Worm (Caenorhabditis elegans) whole organism, L4 larva: ENCODE results near the gene srm-4.

ENCODE experiments used
- F10B5.3 ChIP-seq: sonication (generic microtip); optimal IDR thresholded peaks from 2 replicates; lab custom pipeline; 2016; ENCODE audit warnings: mild to moderate bottlenecking, missing genetic modification characterization, missing compliant biosample characterization
- F26F4.8 ChIP-seq: fragments of 200-800 bp; sonication (Bioruptor generic); conservative IDR thresholded peaks from 2 replicates; pipeline ENCODE4 v1.3.6; 2022; ENCODE audit warnings: missing genetic modification characterization, missing compliant biosample characterization
- F37D6.2 ChIP-seq: sonication (generic microtip); optimal IDR thresholded peaks from 2 replicates; lab custom pipeline; 2016; ENCODE audit warnings: mild to moderate bottlenecking, missing genetic modification characterization, missing compliant biosample characterization
- F49E8.2 ChIP-seq: sonication (generic microtip); optimal IDR thresholded peaks from 2 replicates; lab custom pipeline; 2016; ENCODE audit warnings: missing compliant biosample characterization, mild to moderate bottlenecking, missing genetic modification characterization, borderline replicate concordance
- T26A8.4 ChIP-seq: fragments of 200-800 bp; sonication (Bioruptor generic); IDR thresholded peaks from 2 replicates; pipeline ENCODE4 v1.3.6; 2022; ENCODE audit warnings: missing genetic modification characterization, missing compliant biosample characterization
- Y105C5A.15 ChIP-seq: fragments of 200-800 bp; sonication (Bioruptor generic); IDR thresholded peaks from 2 replicates; pipeline ENCODE4 v1.3.6; 2022; ENCODE audit warnings: missing genetic modification characterization, missing compliant biosample characterization
- Y5F2A.4 ChIP-seq: fragments of 200-800 bp; sonication (Bioruptor generic); optimal IDR thresholded peaks from 2 replicates; lab custom pipeline; 2018; ENCODE audit warnings: mild to moderate bottlenecking, missing genetic modification characterization, missing compliant biosample characterization
- ZK337.2 ChIP-seq: fragments of 200-800 bp; sonication (Bioruptor generic); IDR thresholded peaks from 2 replicates; pipeline ENCODE4 v1.3.6; 2022; ENCODE audit warnings: missing genetic modification reagents, missing genetic modification characterization, missing compliant biosample characterization
- aly-2 ChIP-seq: sonication (generic microtip); optimal IDR thresholded peaks from 2 replicates; lab custom pipeline; 2018; ENCODE audit warnings: missing biosample characterization, missing genetic modification characterization
- arid-1 ChIP-seq: fragments of 200-800 bp; sonication (Bioruptor generic); conservative IDR thresholded peaks from 2 replicates; pipeline ENCODE4 v1.3.6; 2022; ENCODE audit warnings: missing genetic modification reagents, missing genetic modification characterization, missing compliant biosample characterization
- ceh-32 ChIP-seq: sonication (generic microtip); optimal IDR thresholded peaks from 2 replicates; lab custom pipeline; 2016; ENCODE audit warnings: mild to moderate bottlenecking, missing genetic modification characterization, missing compliant biosample characterization; ENCODE audit not compliant: poor library complexity
- ceh-44 ChIP-seq: fragments of 200-800 bp; sonication (Bioruptor generic); IDR thresholded peaks from 2 replicates; pipeline ENCODE4 v1.3.6; 2022; ENCODE audit warnings: missing genetic modification reagents, missing genetic modification characterization, missing compliant biosample characterization
- ces-1 ChIP-seq: fragments of 150-350 bp; sonication (generic microtip); optimal IDR thresholded peaks from 4 replicates; lab custom pipeline; 2014; ENCODE audit warnings: missing biosample characterization, missing genetic modification reagents, missing genetic modification characterization
- cey-2 ChIP-seq: sonication (generic microtip); optimal IDR thresholded peaks from 3 replicates; lab custom pipeline; 2017; ENCODE audit warnings: missing genetic modification characterization, mild to moderate bottlenecking, missing compliant biosample characterization, antibody characterized with exemption, borderline replicate concordance; ENCODE audit not compliant: insufficient read depth
- ctbp-1 ChIP-seq: fragments of 200-800 bp; sonication (Bioruptor generic); IDR thresholded peaks from 2 replicates; pipeline ENCODE4 v1.3.6; 2022; ENCODE audit warnings: missing genetic modification reagents, missing genetic modification characterization, missing compliant biosample characterization
- daf-19 ChIP-seq: fragments of 200-800 bp; sonication (Bioruptor generic); conservative IDR thresholded peaks from 2 replicates; pipeline ENCODE4 v1.3.6; 2022; ENCODE audit warnings: missing genetic modification characterization, missing compliant biosample characterization
- daf-8 ChIP-seq: fragments of 200-800 bp; sonication (Bioruptor generic); IDR thresholded peaks from 2 replicates; pipeline ENCODE4 v1.3.6; 2022; ENCODE audit warnings: missing genetic modification characterization, missing compliant biosample characterization
- dmd-6 ChIP-seq: fragments of 200-800 bp; sonication (Bioruptor generic); IDR thresholded peaks from 2 replicates; pipeline ENCODE4 v1.3.6; 2022; ENCODE audit warnings: missing genetic modification reagents, missing genetic modification characterization, missing compliant biosample characterization
- dmd-8 ChIP-seq: fragments of 200-800 bp; sonication (Bioruptor generic); IDR thresholded peaks from 2 replicates; pipeline ENCODE4 v1.3.6; 2022; ENCODE audit warnings: missing genetic modification characterization, missing compliant biosample characterization
- duxl-1 ChIP-seq: sonication (generic microtip); optimal IDR thresholded peaks from 2 replicates; lab custom pipeline; 2016; ENCODE audit warnings: mild to moderate bottlenecking, missing genetic modification characterization, moderate library complexity, missing compliant biosample characterization; ENCODE audit not compliant: poor library complexity
- dve-1 ChIP-seq: sonication (generic microtip); optimal IDR thresholded peaks from 2 replicates; lab custom pipeline; 2017; ENCODE audit warnings: antibody characterized with exemption, mild to moderate bottlenecking, missing genetic modification characterization, missing compliant biosample characterization; ENCODE audit not compliant: insufficient read depth
- gei-8 ChIP-seq: fragments of 200-800 bp; sonication (Bioruptor generic); optimal IDR thresholded peaks from 2 replicates; lab custom pipeline; 2018; ENCODE audit warnings: mild to moderate bottlenecking, missing genetic modification characterization, missing compliant biosample characterization
- hif-1 ChIP-seq, 2 experiments: sonication (generic microtip); optimal IDR thresholded peaks; 2 replicates each; lab custom pipeline; 2016 to 2017; ENCODE audit warnings: missing compliant biosample characterization in 2 of 2, missing genetic modification characterization in 2 of 2, missing genetic modification reagents in 2 of 2, missing genotype in 2 of 2, mild to moderate bottlenecking in 1 of 2
- lir-3 ChIP-seq: sonication (generic microtip); optimal IDR thresholded peaks from 2 replicates; lab custom pipeline; 2016; ENCODE audit warnings: mild to moderate bottlenecking, missing genetic modification characterization, missing compliant biosample characterization
- lsy-2 ChIP-seq, 2 experiments: fragments of 150-350 bp in 1 of 2; sonication (generic microtip) in 1 of 2; optimal IDR thresholded peaks; 2 replicates each; lab custom pipeline; 2014 to 2017; ENCODE audit warnings: missing biosample characterization in 2 of 2, missing genetic modification characterization in 2 of 2
- mep-1 ChIP-seq: fragments of 150-350 bp; sonication (generic microtip); optimal IDR thresholded peaks from 3 replicates; lab custom pipeline; 2014; ENCODE audit warnings: missing biosample characterization, missing genetic modification characterization
- mxl-2 ChIP-seq: fragments of 200-800 bp; sonication (Bioruptor generic); conservative IDR thresholded peaks from 2 replicates; pipeline ENCODE4 v1.3.6; 2022; ENCODE audit warnings: missing genetic modification reagents, missing genetic modification characterization, missing compliant biosample characterization
- mxl-3 ChIP-seq: fragments of 200-800 bp; sonication (Bioruptor generic); optimal IDR thresholded peaks from 2 replicates; lab custom pipeline; 2018; ENCODE audit warnings: mild to moderate bottlenecking, missing genetic modification characterization, missing compliant biosample characterization
- nhr-10 ChIP-seq: fragments of 150-350 bp; optimal IDR thresholded peaks from 2 replicates; lab custom pipeline; 2014; ENCODE audit warnings: missing biosample characterization, missing genetic modification characterization
- nhr-11 ChIP-seq: fragments of 150-350 bp; optimal IDR thresholded peaks from 2 replicates; lab custom pipeline; 2014; ENCODE audit warnings: missing biosample characterization, missing genetic modification characterization
- nhr-42 ChIP-seq: fragments of 200-800 bp; sonication (Bioruptor generic); IDR thresholded peaks from 2 replicates; pipeline ENCODE4 v1.3.6; 2022; ENCODE audit warnings: missing genetic modification characterization, missing compliant biosample characterization
- nhr-76 ChIP-seq: fragments of 150-350 bp; optimal IDR thresholded peaks from 2 replicates; lab custom pipeline; 2014; ENCODE audit warnings: missing biosample characterization, missing genetic modification characterization
- php-3 ChIP-seq: fragments of 200-800 bp; sonication (Bioruptor generic); IDR thresholded peaks from 2 replicates; pipeline ENCODE4 v1.3.6; 2022; ENCODE audit warnings: missing genetic modification reagents, missing genetic modification characterization, missing compliant biosample characterization
- rbr-2 ChIP-seq: sonication (generic microtip); optimal IDR thresholded peaks from 2 replicates; lab custom pipeline; 2016; ENCODE audit warnings: missing genotype, missing genetic modification characterization, missing compliant biosample characterization
- sdz-12 ChIP-seq: fragments of 200-800 bp; sonication (Bioruptor generic); optimal IDR thresholded peaks from 2 replicates; lab custom pipeline; 2018; ENCODE audit warnings: mild to moderate bottlenecking, missing genetic modification characterization, missing compliant biosample characterization
- set-16 ChIP-seq: fragments of 200-800 bp; sonication (Bioruptor generic); IDR thresholded peaks from 2 replicates; pipeline ENCODE4 v1.3.6; 2022; ENCODE audit warnings: missing genetic modification reagents, missing genetic modification characterization, missing compliant biosample characterization
- skn-1 ChIP-seq: fragments of 150-350 bp; optimal IDR thresholded peaks from 2 replicates; lab custom pipeline; 2014; ENCODE audit warnings: missing biosample characterization, missing genetic modification characterization
- snpc-4 ChIP-seq: fragments of 150-350 bp; optimal IDR thresholded peaks from 2 replicates; lab custom pipeline; 2014; ENCODE audit warnings: missing biosample characterization, missing genetic modification characterization
- spr-3 ChIP-seq: fragments of 200-800 bp; sonication (Bioruptor generic); optimal IDR thresholded peaks from 2 replicates; lab custom pipeline; 2018; ENCODE audit warnings: mild to moderate bottlenecking, missing genetic modification characterization, missing compliant biosample characterization
- tag-97 ChIP-seq: fragments of 200-800 bp; sonication (Bioruptor generic); IDR thresholded peaks from 2 replicates; pipeline ENCODE4 v1.3.6; 2022; ENCODE audit warnings: missing genetic modification characterization, missing compliant biosample characterization
- unc-39 ChIP-seq: sonication (generic microtip); optimal IDR thresholded peaks from 2 replicates; lab custom pipeline; 2017; ENCODE audit warnings: missing biosample characterization, missing genetic modification characterization
- zag-1 ChIP-seq: fragments of 150-350 bp; optimal IDR thresholded peaks from 2 replicates; lab custom pipeline; 2014; ENCODE audit warnings: missing biosample characterization, missing genetic modification characterization
- ztf-11 ChIP-seq: fragments of 150-350 bp; optimal IDR thresholded peaks from 2 replicates; lab custom pipeline; 2014; ENCODE audit warnings: missing biosample characterization, missing genetic modification characterization
- ztf-7 ChIP-seq: fragments of 150-350 bp; optimal IDR thresholded peaks from 2 replicates; lab custom pipeline; 2014; ENCODE audit warnings: missing biosample characterization, missing genetic modification characterization

The srm-4 gene

ce11 chrV:14368272-14369052 is 35.2 kb downstream of the srm-4 start (continued):
- no peak for TF ChIP-seq ces-1 (GFP tag; lab: Kevin White, UChicago)
- TF ChIP-seq unc-39 (tag; lab: Kevin White, UChicago), result no peak
- no peak for TF ChIP-seq zag-1 (tag; lab: Kevin White, UChicago)
- TF ChIP-seq gei-8 (GFP tag; lab: Kevin White, UChicago), result no peak
- peak; percentile 81 for TF ChIP-seq mep-1 (tag; lab: Kevin White, UChicago)
- TF ChIP-seq dmd-6 (GFP tag; lab: Robert Waterston, UW), result peak; percentile 66
- no peak for TF ChIP-seq skn-1 (tag; lab: Kevin White, UChicago)
- peak; percentile 3 for TF ChIP-seq Y5F2A.4 (GFP tag; lab: Kevin White, UChicago)
- no peak for TF ChIP-seq F37D6.2 (tag; lab: Kevin White, UChicago)
- TF ChIP-seq F26F4.8 (GFP tag; lab: Robert Waterston, UW), result no peak
- TF ChIP-seq nhr-10 (tag; lab: Kevin White, UChicago), result no peak
- TF ChIP-seq lir-3 (tag; lab: Kevin White, UChicago), result no peak
- TF ChIP-seq nhr-11 (tag; lab: Kevin White, UChicago), result no peak
- no peak for TF ChIP-seq dmd-8 (GFP tag; lab: Robert Waterston, UW)
- TF ChIP-seq daf-19 (GFP tag; lab: Robert Waterston, UW), result no peak
- no peak for TF ChIP-seq F49E8.2 (tag; lab: Kevin White, UChicago)
- no peak for TF ChIP-seq aly-2 (tag; lab: Kevin White, UChicago)
- no peak for TF ChIP-seq ztf-11
- TF ChIP-seq ztf-7 (tag; lab: Kevin White, UChicago), result no peak
- TF ChIP-seq mxl-3 (GFP tag; lab: Kevin White, UChicago), result peak; percentile 86
- no peak for TF ChIP-seq Y105C5A.15
- TF ChIP-seq arid-1 (GFP tag; lab: Robert Waterston, UW), result no peak
- TF ChIP-seq hif-1 (tag; optimal IDR thresholded peaks at IDR 0.05; lab: Kevin White, UChicago), result peak in 1 of 2 experiments; percentile 52
- peak; percentile 58 for TF ChIP-seq rbr-2 (tag; lab: Kevin White, UChicago)
- TF ChIP-seq duxl-1 (tag; lab: Kevin White, UChicago), result peak; percentile 57
- TF ChIP-seq lsy-2 (tag; optimal IDR thresholded peaks at IDR 0.05; lab: Kevin White, UChicago), result peak; percentile 38 to 68
- TF ChIP-seq sdz-12 (GFP tag; lab: Kevin White, UChicago), result no peak
- peak; percentile 56; the same call in 1 of the 2 replicates for TF ChIP-seq ctbp-1 (GFP tag; lab: Robert Waterston, UW)
- peak; percentile 17; the same call in 1 of the 2 replicates for TF ChIP-seq T26A8.4 (GFP tag; lab: Robert Waterston, UW)
- no peak for TF ChIP-seq F10B5.3
- TF ChIP-seq php-3, result no peak
- TF ChIP-seq dve-1 (tag; lab: Kevin White, UChicago), result peak; percentile 41
- no peak for TF ChIP-seq mxl-2 (GFP tag; lab: Robert Waterston, UW)
- TF ChIP-seq daf-8, result no peak
- no peak for TF ChIP-seq spr-3
- TF ChIP-seq ZK337.2, result no peak
- no peak for TF ChIP-seq ceh-32 (tag; lab: Kevin White, UChicago)
- TF ChIP-seq ceh-44, result no peak
- TF ChIP-seq tag-97 (GFP tag; lab: Robert Waterston, UW), result no peak
- no peak for TF ChIP-seq snpc-4
- TF ChIP-seq nhr-76 (tag; lab: Kevin White, UChicago), result no peak
- TF ChIP-seq cey-2 (tag; lab: Kevin White, UChicago), result peak; percentile 74
- peak; percentile 91 for TF ChIP-seq set-16 (GFP tag; lab: Robert Waterston, UW)
- TF ChIP-seq nhr-42, result no peak
